Worm (Caenorhabditis elegans): ENCODE results near the gene F39E9.14.
"Not testable (repeated sequence)": the region's sequence is repeated elsewhere in the genome, so short reads cannot be mapped to it uniquely, and the experiment has no call there.

Gene F39E9.14

DNA sequence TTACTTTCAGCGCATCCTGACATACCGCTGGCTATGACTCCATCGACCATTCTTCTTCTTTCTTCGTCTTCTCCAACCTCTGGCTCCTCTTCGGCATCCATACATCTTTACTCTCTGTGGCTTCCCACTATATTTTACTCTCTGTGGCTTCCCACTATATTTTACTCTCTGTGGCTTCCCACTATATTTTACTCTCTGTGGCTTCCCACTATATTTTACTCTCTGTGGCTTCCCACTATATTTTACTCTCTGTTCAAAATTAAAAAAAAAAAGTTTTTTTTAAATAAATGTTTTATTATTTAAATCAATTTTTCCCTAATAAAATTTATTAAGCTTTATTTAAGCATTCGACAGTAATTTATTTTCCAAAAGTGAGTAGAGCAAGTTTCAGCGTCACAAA is at the start of gene F39E9.14:
Gene F39E9.14 (minus strand): TSS at position 101 of the 400 bp plus-strand sequence.
- TF ChIP-seq ceh-16, C34F6.9, ceh-82 (tag; optimal IDR thresholded peaks at IDR 0.05): not testable (repeated sequence)

ce11 chrII:3338556-3338955 is 48.1 kb upstream of the F39E9.14 start, which contains the start of gene F14D2.7:
Gene F14D2.7, minus strand, starts transcription at chrII:3338656.
- TF ChIP-seq elt-1 (tag; optimal IDR thresholded peaks at IDR 0.05): no peak
- no peak for TF ChIP-seq nhr-6 (tag; optimal IDR thresholded peaks at IDR 0.05)
- no peak for TF ChIP-seq nhr-10 (tag; optimal IDR thresholded peaks at IDR 0.05)
- TF ChIP-seq crh-2 (tag; optimal IDR thresholded peaks at IDR 0.05): no peak
- no peak for TF ChIP-seq nhr-129 (tag; optimal IDR thresholded peaks at IDR 0.05)
- TF ChIP-seq lin-11 (tag; optimal IDR thresholded peaks at IDR 0.05): no peak
- no peak for TF ChIP-seq dmd-4 (tag; optimal IDR thresholded peaks at IDR 0.05)
- no peak for TF ChIP-seq unc-55 (GFP tag; optimal IDR thresholded peaks at IDR 0.05)
- no peak for TF ChIP-seq sma-9 (GFP tag; optimal IDR thresholded peaks at IDR 0.05)
- no peak for TF ChIP-seq sma-9 (tag; optimal IDR thresholded peaks at IDR 0.05)
- TF ChIP-seq nhr-25 (tag; optimal IDR thresholded peaks at IDR 0.05): no peak
- no peak for TF ChIP-seq Y55F3AM.14 (GFP tag; optimal IDR thresholded peaks at IDR 0.05)
- TF ChIP-seq elt-3 (tag; optimal IDR thresholded peaks at IDR 0.05): no peak
- TF ChIP-seq nhr-77 (tag; optimal IDR thresholded peaks at IDR 0.05): no peak

ce11 chrII:3337039-3337438 is 46.6 kb upstream of the F39E9.14 start, which contains the start of gene F14D2.19:
Gene F14D2.19, minus strand, starts transcription at chrII:3337139.
- TF ChIP-seq ztf-4 (tag; optimal IDR thresholded peaks at IDR 0.05): no peak

DNA sequence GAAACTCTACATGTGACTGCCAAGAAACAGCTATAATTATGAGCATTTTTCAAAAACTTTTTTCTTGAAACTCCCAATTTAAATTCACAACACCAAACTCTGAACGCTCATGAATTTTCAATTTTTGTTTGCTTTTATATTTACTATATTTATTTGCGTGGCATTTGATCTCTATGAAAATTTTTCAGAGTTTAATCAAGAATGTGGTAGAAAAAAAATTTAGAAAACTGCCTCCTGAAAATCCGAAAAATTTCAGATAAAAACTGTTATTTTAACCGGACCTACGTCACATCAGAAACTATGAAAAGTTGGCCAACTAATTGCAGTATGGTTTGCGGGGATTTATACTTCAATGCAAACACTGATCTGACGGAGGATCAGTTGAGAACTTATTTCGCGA is 41.6 kb upstream of the F39E9.14 start, which contains the start of gene irld-27:
Gene irld-27 (plus strand): TSS at position 301 of the 400 bp plus-strand sequence.
- TF ChIP-seq C34F6.9 (tag; optimal IDR thresholded peaks at IDR 0.05) (no peak), crh-2 (tag; optimal IDR thresholded peaks at IDR 0.05) (no peak), fos-1 (tag; optimal IDR thresholded peaks at IDR 0.05) (no peak), nhr-25 (tag; optimal IDR thresholded peaks at IDR 0.05) (no peak), lin-13 (GFP tag; optimal IDR thresholded peaks at IDR 0.05) (no peak), sem-4 (tag; optimal IDR thresholded peaks at IDR 0.05) (no peak), R02D3.7 (tag; optimal IDR thresholded peaks at IDR 0.05) (no peak), ceh-82 (tag; optimal IDR thresholded peaks at IDR 0.05) (no peak)

DNA sequence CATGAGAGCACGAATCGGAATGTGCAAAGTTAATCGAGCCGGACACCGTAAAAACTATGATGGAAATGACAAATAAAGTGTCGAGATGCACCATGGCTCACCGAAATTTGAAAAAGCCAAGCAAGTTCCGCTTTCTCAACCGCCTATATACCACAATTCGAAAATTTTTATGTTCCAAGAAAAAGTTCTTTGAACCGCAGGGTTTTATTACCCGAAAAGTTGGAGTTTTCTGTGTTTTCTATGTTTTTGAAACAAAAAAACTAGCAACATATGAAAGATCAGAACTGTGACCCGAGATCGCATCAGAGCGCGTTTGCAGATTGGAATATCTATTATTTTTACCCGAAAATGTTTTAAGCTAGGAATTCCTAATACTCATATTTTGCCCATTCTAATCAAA is 36.7 kb upstream of the F39E9.14 start, which contains the start of gene Y46D2A.3:
Gene Y46D2A.3 (minus strand): TSS at position 101 of the 400 bp plus-strand sequence.
- TF ChIP-seq lin-11 (tag; optimal IDR thresholded peaks at IDR 0.05) (no peak), ztf-11 (tag; optimal IDR thresholded peaks at IDR 0.05) (no peak), skn-1 (tag; optimal IDR thresholded peaks at IDR 0.05) (no peak), crh-2 (tag; optimal IDR thresholded peaks at IDR 0.05) (no peak), nhr-25 (tag; optimal IDR thresholded peaks at IDR 0.05) (no peak), F13H6.1 (tag; optimal IDR thresholded peaks at IDR 0.05) (no peak), ZK546.5 (tag; optimal IDR thresholded peaks at IDR 0.05) (no peak), nhr-237 (tag; optimal IDR thresholded peaks at IDR 0.05) (no peak), ztf-1 (GFP tag; conservative IDR thresholded peaks at IDR 0.05) (no peak), lin-39 (tag; optimal IDR thresholded peaks at IDR 0.05) (no peak)

DNA sequence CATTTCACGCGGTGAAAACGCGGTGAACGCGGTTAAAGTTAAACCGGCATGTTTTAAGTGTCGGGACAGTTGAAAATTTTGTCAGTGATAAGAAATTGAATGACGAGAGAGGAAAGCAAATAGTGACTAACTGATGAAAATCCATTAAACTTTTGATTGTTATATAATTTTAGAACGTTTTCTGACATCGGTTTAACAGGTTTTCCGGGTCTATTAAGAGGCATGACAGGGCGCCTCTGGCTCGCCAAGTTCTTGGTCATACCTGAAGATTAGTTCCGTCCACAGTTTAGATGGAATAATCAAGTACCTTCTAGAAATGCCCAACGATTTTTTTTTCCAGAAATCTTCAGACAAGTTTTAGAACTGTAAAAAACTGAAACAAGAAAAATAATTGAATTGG is 32.7 kb upstream of the F39E9.14 start, which contains the start of gene Y46D2A.2:
Gene Y46D2A.2 (minus strand): TSS at position 101 of the 400 bp plus-strand sequence.
- no peak for TF ChIP-seq F13H6.1 (tag; optimal IDR thresholded peaks at IDR 0.05)
- TF ChIP-seq nhr-21 (tag; optimal IDR thresholded peaks at IDR 0.05): no peak
- no peak for TF ChIP-seq alr-1 (tag; optimal IDR thresholded peaks at IDR 0.05)
- no peak for TF ChIP-seq peb-1 (tag; optimal IDR thresholded peaks at IDR 0.05)
- no peak for TF ChIP-seq C34F6.9 (tag; optimal IDR thresholded peaks at IDR 0.05)
- no peak for TF ChIP-seq ceh-16 (tag; optimal IDR thresholded peaks at IDR 0.05)
- TF ChIP-seq elt-3 (tag; optimal IDR thresholded peaks at IDR 0.05): no peak
- no peak for TF ChIP-seq mdl-1 (tag; optimal IDR thresholded peaks at IDR 0.05)
- TF ChIP-seq blmp-1 (tag; optimal IDR thresholded peaks at IDR 0.05; ENCODE audit: insufficient read depth): no peak
- no peak for TF ChIP-seq zag-1 (tag; optimal IDR thresholded peaks at IDR 0.05)
- TF ChIP-seq elt-1 (tag; optimal IDR thresholded peaks at IDR 0.05): no peak

Data from whole organism, L2 larva.